Worm (Caenorhabditis elegans) whole organism, early embryonic: Measurements from ENCODE around the gene C34F6.1.

Experiments used
- B0310.2 ChIP-seq: sonication (generic microtip); optimal IDR thresholded peaks from 2 replicates; lab custom pipeline; 2016; ENCODE audit warnings: mild to moderate bottlenecking, missing genetic modification characterization, missing compliant biosample characterization
- aly-1 ChIP-seq: sonication (generic microtip); optimal IDR thresholded peaks from 2 replicates; lab custom pipeline; 2016; ENCODE audit warnings: missing genetic modification characterization, missing compliant biosample characterization
- ama-1 ChIP-seq: fragments of 150-350 bp; optimal IDR thresholded peaks from 2 replicates; lab custom pipeline; 2014
- ceh-13 ChIP-seq: fragments of 200-800 bp; sonication (Bioruptor generic); optimal IDR thresholded peaks from 2 replicates; lab custom pipeline; 2018; ENCODE audit warnings: mild to moderate bottlenecking, missing genetic modification characterization, missing compliant biosample characterization
- ceh-36 ChIP-seq: sonication (generic microtip); optimal IDR thresholded peaks from 2 replicates; lab custom pipeline; 2016; ENCODE audit warnings: missing genetic modification characterization, inconsistent platforms, missing compliant biosample characterization
- ets-7 ChIP-seq: sonication (generic microtip); optimal IDR thresholded peaks from 2 replicates; lab custom pipeline; 2016; ENCODE audit warnings: missing genotype, missing genetic modification characterization, missing compliant biosample characterization
- flt-1 ChIP-seq: fragments of 200-800 bp; sonication (Bioruptor generic); IDR thresholded peaks from 2 replicates; pipeline ENCODE4 v1.3.6; 2022; ENCODE audit warnings: missing genetic modification characterization, missing compliant biosample characterization
- hmg-4 ChIP-seq: fragments of 200-800 bp; sonication (Bioruptor generic); optimal IDR thresholded peaks from 2 replicates; lab custom pipeline; 2018; ENCODE audit warnings: mild to moderate bottlenecking, missing genetic modification characterization, missing compliant biosample characterization
- hnd-1 ChIP-seq: sonication (generic microtip); optimal IDR thresholded peaks from 2 replicates; lab custom pipeline; 2016; ENCODE audit warnings: missing genetic modification characterization, missing compliant biosample characterization
- tbx-37 ChIP-seq: fragments of 200-800 bp; sonication (Bioruptor generic); conservative IDR thresholded peaks from 2 replicates; pipeline ENCODE4 v1.3.6; 2022; ENCODE audit warnings: missing genetic modification reagents, missing genetic modification characterization, missing compliant biosample characterization

DNA sequence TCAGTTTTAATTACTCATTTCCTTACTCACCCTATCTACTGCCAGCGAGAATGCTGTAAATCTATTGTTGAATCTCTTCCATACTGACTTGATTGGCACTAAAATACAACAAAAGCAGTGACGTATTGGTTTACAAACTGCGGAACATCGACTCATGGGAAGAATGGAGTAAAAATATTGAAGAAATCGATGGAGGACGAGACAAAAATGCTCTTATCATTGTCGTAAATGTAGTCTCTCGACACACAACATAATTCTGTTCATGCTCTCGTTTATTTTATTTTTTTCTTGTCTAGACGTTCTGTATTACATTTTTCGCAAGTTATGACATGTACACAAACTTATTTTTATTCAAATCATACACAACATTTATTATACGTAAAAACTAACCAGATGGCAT lies 7.1 kb upstream of the C34F6.1 start, which contains the start of gene C34F6.11:
- TF ChIP-seq aly-1 (tag; lab: Kevin White, UChicago) (no peak), ama-1 (lab: Kevin White, UChicago) (no peak), hnd-1 (tag; lab: Kevin White, UChicago) (no peak), flt-1 (GFP tag; lab: Robert Waterston, UW) (no peak), ceh-13 (GFP tag; lab: Kevin White, UChicago) (no peak), hmg-4 (GFP tag; lab: Kevin White, UChicago) (no peak), ets-7 (tag; lab: Kevin White, UChicago) (no peak), B0310.2 (tag; lab: Kevin White, UChicago) (no peak), tbx-37 (no peak), ceh-36 (tag; lab: Kevin White, UChicago) (no peak)
